Worm (Caenorhabditis elegans) whole organism, L4/young adult: ENCODE results near the gene T28A8.3.

ENCODE experiments used
- W03F9.2 ChIP-seq: fragments of 150-350 bp; optimal IDR thresholded peaks from 2 replicates; lab custom pipeline; 2014; ENCODE audit warnings: missing biosample characterization, missing genetic modification characterization
- dao-5 ChIP-seq: sonication (generic microtip); optimal IDR thresholded peaks from 2 replicates; lab custom pipeline; 2016; ENCODE audit warnings: missing genotype, missing genetic modification characterization, moderate library complexity, missing compliant biosample characterization
- him-1 ChIP-seq: sonication (generic microtip); optimal IDR thresholded peaks from 2 replicates; lab custom pipeline; 2016; ENCODE audit warnings: missing genotype, missing genetic modification reagents, missing genetic modification characterization, missing compliant biosample characterization

ce11 chrIII:13471504-13471903 lies 34.3 kb upstream of the T28A8.3 start, which contains the start of gene pssy-2:
- no peak for TF ChIP-seq him-1 (tag; lab: Kevin White, UChicago)
- TF ChIP-seq W03F9.2 (tag; lab: Kevin White, UChicago), result no peak
- TF ChIP-seq dao-5, result no peak
